Worm (Caenorhabditis elegans) whole organism, late embryonic: ENCODE measurements around the gene vha-2.

ENCODE experiments used
- K09A11.1 ChIP-seq: sonication (generic microtip); optimal IDR thresholded peaks from 2 replicates; lab custom pipeline; 2017; ENCODE audit warnings: antibody characterized with exemption, mild to moderate bottlenecking, missing genetic modification characterization, missing compliant biosample characterization; ENCODE audit not compliant: insufficient read depth
- fkh-10 ChIP-seq: fragments of 150-350 bp; optimal IDR thresholded peaks from 2 replicates; lab custom pipeline; 2014; ENCODE audit warnings: missing biosample characterization, missing genetic modification reagents, missing genetic modification characterization
- lin-11 ChIP-seq: fragments of 200-800 bp; sonication (Bioruptor generic); optimal IDR thresholded peaks from 2 replicates; lab custom pipeline; 2018; ENCODE audit warnings: mild to moderate bottlenecking, missing genetic modification characterization, missing compliant biosample characterization
- pag-3 ChIP-seq: sonication (generic microtip); optimal IDR thresholded peaks from 2 replicates; lab custom pipeline; 2016; ENCODE audit warnings: missing compliant biosample characterization, missing genetic modification characterization, borderline replicate concordance
- tbx-2 ChIP-seq: sonication (generic microtip); optimal IDR thresholded peaks from 2 replicates; lab custom pipeline; 2016; ENCODE audit warnings: missing genetic modification characterization, missing compliant biosample characterization
- ztf-16 ChIP-seq: sonication (generic microtip); optimal IDR thresholded peaks from 2 replicates; lab custom pipeline; 2017; ENCODE audit warnings: missing genetic modification characterization, missing compliant biosample characterization

DNA sequence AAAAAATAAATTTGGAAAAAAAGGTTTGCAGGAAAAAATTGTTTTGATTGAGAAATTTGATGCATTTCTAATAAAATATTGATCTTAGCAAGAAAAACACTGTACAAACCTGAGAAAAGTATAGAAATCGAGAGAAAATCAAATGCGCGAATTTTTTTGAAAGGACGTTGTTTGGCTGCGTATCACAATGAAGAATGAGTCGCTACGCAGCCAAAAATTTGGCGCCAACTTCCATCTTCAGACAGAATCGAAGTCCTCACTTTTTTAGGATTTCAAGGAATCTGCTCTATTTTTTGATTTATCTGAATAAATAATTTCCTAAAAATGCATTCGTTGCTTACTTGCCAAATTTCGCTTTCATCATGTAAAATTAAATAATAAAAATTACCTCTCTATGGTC, 35.3 kb upstream of the vha-2 start:
- TF ChIP-seq tbx-2 (tag; lab: Kevin White, UChicago) (no peak), pag-3 (tag; lab: Kevin White, UChicago) (no peak), K09A11.1 (no peak), fkh-10 (GFP tag; lab: Kevin White, UChicago) (no peak), ztf-16 (tag; lab: Kevin White, UChicago) (no peak), lin-11 (tag; lab: Kevin White, UChicago) (no peak)
